Fruit fly (Drosophila melanogaster) whole organism, embryonic: Measurements from ENCODE around the gene CG18281.

Experiments used
- Aef1 ChIP-seq: fragments of 200-800 bp; sonication (Bioruptor generic); IDR thresholded peaks from 3 replicates; pipeline ENCODE4 v1.3.6; 2022; ENCODE audit warnings: missing biosample characterization, missing genetic modification characterization
- Antp ChIP-seq: fragments of 200-800 bp; sonication (Bioruptor generic); optimal IDR thresholded peaks from 3 replicates; lab custom pipeline; 2016; ENCODE audit warnings: missing biosample characterization, missing genetic modification characterization
- CG10543 ChIP-seq: fragments of 200-800 bp; sonication (Bioruptor generic); optimal IDR thresholded peaks from 3 replicates; lab custom pipeline; 2017; ENCODE audit warnings: missing biosample characterization, mild to moderate bottlenecking, missing genetic modification characterization, moderate library complexity
- CG11085 ChIP-seq: fragments of 200-800 bp; sonication (Bioruptor generic); IDR thresholded peaks from 2 replicates; pipeline ENCODE4 v1.3.6; 2022; ENCODE audit warnings: missing biosample characterization, missing genetic modification characterization
- CG11456 ChIP-seq: fragments of 200-800 bp; sonication (Bioruptor generic); IDR thresholded peaks from 3 replicates; pipeline ENCODE4 v1.3.6; 2022; ENCODE audit warnings: missing biosample characterization, missing genetic modification characterization
- CG13424 ChIP-seq: fragments of 200-800 bp; sonication (Bioruptor generic); optimal IDR thresholded peaks from 2 replicates; lab custom pipeline; 2019; ENCODE audit warnings: missing biosample characterization, mild to moderate bottlenecking, missing genetic modification characterization, moderate library complexity
- CG16813 ChIP-seq: fragments of 200-800 bp; sonication (Bioruptor generic); IDR thresholded peaks from 3 replicates; pipeline ENCODE4 v1.3.6; 2022; ENCODE audit warnings: missing biosample characterization, missing genetic modification characterization; ENCODE audit not compliant: partially characterized antibody
- CG16863 ChIP-seq: fragments of 200-800 bp; sonication (Bioruptor generic); optimal IDR thresholded peaks from 3 replicates; lab custom pipeline; 2016; ENCODE audit warnings: missing biosample characterization, missing genetic modification characterization
- CG17186 ChIP-seq: fragments of 200-800 bp; sonication (Bioruptor generic); optimal IDR thresholded peaks from 3 replicates; lab custom pipeline; 2017; ENCODE audit warnings: missing biosample characterization, missing genetic modification reagents, missing genetic modification characterization
- CG17802 ChIP-seq: fragments of 200-800 bp; sonication (Bioruptor generic); optimal IDR thresholded peaks from 2 replicates; lab custom pipeline; 2018; ENCODE audit warnings: missing biosample characterization, mild to moderate bottlenecking, missing genetic modification characterization, moderate library complexity
- CG2120 ChIP-seq: fragments of 200-800 bp; sonication (Bioruptor generic); optimal IDR thresholded peaks from 3 replicates; lab custom pipeline; 2016; ENCODE audit warnings: missing biosample characterization, missing genetic modification characterization
- CG3065 ChIP-seq: fragments of 200-800 bp; sonication (Bioruptor generic); optimal IDR thresholded peaks from 2 replicates; lab custom pipeline; 2016; ENCODE audit warnings: missing biosample characterization, missing genetic modification characterization
- CG3407 ChIP-seq: fragments of 200-800 bp; sonication (Bioruptor generic); optimal IDR thresholded peaks from 2 replicates; lab custom pipeline; 2018; ENCODE audit warnings: missing biosample characterization, mild to moderate bottlenecking, missing genetic modification characterization
- CG34376 ChIP-seq: fragments of 200-800 bp; sonication (Bioruptor generic); optimal IDR thresholded peaks from 2 replicates; lab custom pipeline; 2018; ENCODE audit warnings: missing biosample characterization, mild to moderate bottlenecking, missing genetic modification characterization
- CG4424 ChIP-seq: fragments of 200-800 bp; sonication (Bioruptor generic); optimal IDR thresholded peaks from 3 replicates; lab custom pipeline; 2016; ENCODE audit warnings: missing biosample characterization, missing genetic modification characterization
- CG4617 ChIP-seq: fragments of 200-800 bp; sonication (Bioruptor generic); optimal IDR thresholded peaks from 3 replicates; lab custom pipeline; 2016; ENCODE audit warnings: missing biosample characterization, missing genetic modification characterization, borderline replicate concordance
- CG8765 ChIP-seq: fragments of 200-800 bp; sonication (Bioruptor generic); IDR thresholded peaks from 2 replicates; pipeline ENCODE4 v1.3.6; 2022; ENCODE audit warnings: missing biosample characterization, missing genetic modification characterization
- CG9215 ChIP-seq: fragments of 200-800 bp; sonication (Bioruptor generic); IDR thresholded peaks from 2 replicates; pipeline ENCODE4 v1.3.6; 2022; ENCODE audit warnings: missing biosample characterization, missing genetic modification characterization
- Camta ChIP-seq: fragments of 200-800 bp; sonication (Bioruptor generic); optimal IDR thresholded peaks from 2 replicates; lab custom pipeline; 2016; ENCODE audit warnings: missing biosample characterization, missing genetic modification characterization
- Chrac-16 ChIP-seq: fragments of 200-800 bp; sonication (Bioruptor generic); optimal IDR thresholded peaks from 3 replicates; lab custom pipeline; 2016; ENCODE audit warnings: missing biosample characterization, missing genetic modification characterization
- CoRest ChIP-seq: fragments of 200-800 bp; sonication (Bioruptor generic); optimal IDR thresholded peaks from 3 replicates; lab custom pipeline; 2018; ENCODE audit warnings: missing biosample characterization, mild to moderate bottlenecking, missing genetic modification characterization, moderate library complexity
- Dip2 ChIP-seq: fragments of 200-800 bp; sonication (Bioruptor generic); IDR thresholded peaks from 2 replicates; pipeline ENCODE4 v1.3.6; 2022; ENCODE audit warnings: missing biosample characterization, missing genetic modification characterization
- Doc2 ChIP-seq: fragments of 200-800 bp; sonication (Bioruptor generic); IDR thresholded peaks from 2 replicates; pipeline ENCODE4 v1.3.6; 2022; ENCODE audit warnings: missing biosample characterization, missing genetic modification characterization
- H15 ChIP-seq: fragments of 200-800 bp; sonication (Bioruptor generic); IDR thresholded peaks from 3 replicates; pipeline ENCODE4 v1.3.6; 2022; ENCODE audit warnings: missing biosample characterization, missing genetic modification characterization
- HHEX ChIP-seq: fragments of 200-800 bp; sonication (Bioruptor generic); optimal IDR thresholded peaks from 3 replicates; lab custom pipeline; 2017; ENCODE audit warnings: missing biosample characterization, mild to moderate bottlenecking, missing genetic modification characterization, missing genetic modification reagents
- HLH4C ChIP-seq: fragments of 200-800 bp; sonication (Bioruptor generic); IDR thresholded peaks from 3 replicates; pipeline ENCODE4 v1.3.6; 2022; ENCODE audit warnings: missing biosample characterization, missing genetic modification characterization; ENCODE audit not compliant: partially characterized antibody
- Hand ChIP-seq: fragments of 200-800 bp; sonication (Bioruptor generic); optimal IDR thresholded peaks from 2 replicates; lab custom pipeline; 2017; ENCODE audit warnings: mild to moderate bottlenecking, missing biosample characterization, missing genetic modification reagents, missing genetic modification characterization
- Myb ChIP-seq: fragments of 200-800 bp; sonication (Bioruptor generic); optimal IDR thresholded peaks from 2 replicates; lab custom pipeline; 2016; ENCODE audit warnings: missing biosample characterization, missing genetic modification characterization
- NC2α ChIP-seq: fragments of 200-800 bp; sonication (Bioruptor generic); optimal IDR thresholded peaks from 2 replicates; lab custom pipeline; 2016; ENCODE audit warnings: missing biosample characterization, missing genetic modification characterization
- Neu2 ChIP-seq: fragments of 200-800 bp; sonication (Bioruptor generic); optimal IDR thresholded peaks from 3 replicates; lab custom pipeline; 2016; ENCODE audit warnings: missing biosample characterization, missing genetic modification characterization, borderline replicate concordance
- Sox102F ChIP-seq: fragments of 200-800 bp; sonication (Bioruptor generic); optimal IDR thresholded peaks from 2 replicates; lab custom pipeline; 2018; ENCODE audit warnings: missing biosample characterization, mild to moderate bottlenecking, missing genetic modification characterization, moderate library complexity
- Sry-β ChIP-seq: fragments of 200-800 bp; sonication (Bioruptor generic); optimal IDR thresholded peaks from 2 replicates; lab custom pipeline; 2018; ENCODE audit warnings: missing biosample characterization, mild to moderate bottlenecking, missing genetic modification characterization, moderate library complexity
- Taf1 ChIP-seq: fragments of 200-800 bp; sonication (Bioruptor generic); IDR thresholded peaks from 2 replicates; pipeline ENCODE4 v1.3.6; 2022; ENCODE audit warnings: missing biosample characterization, missing genetic modification characterization
- Vsx1 ChIP-seq: fragments of 200-800 bp; sonication (Bioruptor generic); optimal IDR thresholded peaks from 2 replicates; lab custom pipeline; 2017; ENCODE audit warnings: missing biosample characterization, mild to moderate bottlenecking, missing genetic modification characterization, missing genetic modification reagents
- aop ChIP-seq: fragments of 200-800 bp; sonication (Bioruptor generic); IDR thresholded peaks from 2 replicates; pipeline ENCODE4 v1.3.6; 2022; ENCODE audit warnings: missing biosample characterization, missing genetic modification characterization
- az2 ChIP-seq: fragments of 200-800 bp; sonication (Bioruptor generic); optimal IDR thresholded peaks from 3 replicates; lab custom pipeline; 2016; ENCODE audit warnings: missing biosample characterization, missing genetic modification characterization
- cg ChIP-seq: fragments of 200-800 bp; sonication (Bioruptor generic); optimal IDR thresholded peaks from 3 replicates; lab custom pipeline; 2019; ENCODE audit warnings: missing biosample characterization, mild to moderate bottlenecking, missing genetic modification characterization, moderate library complexity
- dati ChIP-seq: fragments of 200-800 bp; sonication (Bioruptor generic); IDR thresholded peaks from 2 replicates; pipeline ENCODE4 v1.3.6; 2022; ENCODE audit warnings: missing biosample characterization, missing genetic modification characterization
- fd102C ChIP-seq: fragments of 200-800 bp; sonication (Bioruptor generic); optimal IDR thresholded peaks from 2 replicates; lab custom pipeline; 2018; ENCODE audit warnings: missing biosample characterization, mild to moderate bottlenecking, missing genetic modification characterization, moderate library complexity
- fd96Cb ChIP-seq: fragments of 200-800 bp; sonication (Bioruptor generic); optimal IDR thresholded peaks from 2 replicates; lab custom pipeline; 2018; ENCODE audit warnings: missing biosample characterization, mild to moderate bottlenecking, missing genetic modification characterization, moderate library complexity
- hkb ChIP-seq, 2 experiments: fragments of 200-800 bp in 1 of 2; fragments of >200 bp in 1 of 2; sonication (Bioruptor generic) in 1 of 2; IDR thresholded peaks in 1 of 2; optimal IDR thresholded peaks in 1 of 2; 2 replicates each; pipeline versions ENCODE4 v1.3.6 to Lab custom; 2017 to 2022; ENCODE audit warnings: missing biosample characterization in 1 of 2, missing genetic modification characterization in 1 of 2
- hth ChIP-seq: fragments of >200 bp; optimal IDR thresholded peaks from 2 replicates; lab custom pipeline; 2017; ENCODE audit warnings: inconsistent platforms
- kay ChIP-seq: fragments of 200-800 bp; sonication (Bioruptor generic); optimal IDR thresholded peaks from 2 replicates; lab custom pipeline; 2016; ENCODE audit warnings: missing biosample characterization, missing genetic modification characterization
- lbe ChIP-seq: fragments of 200-800 bp; sonication (Bioruptor generic); optimal IDR thresholded peaks from 2 replicates; lab custom pipeline; 2016; ENCODE audit warnings: missing biosample characterization, mild to moderate bottlenecking, missing genetic modification characterization
- lmd ChIP-seq: fragments of 200-800 bp; sonication (Bioruptor generic); IDR thresholded peaks from 2 replicates; pipeline ENCODE4 v1.3.6; 2022; ENCODE audit warnings: missing biosample characterization, missing genetic modification characterization
- lov ChIP-seq, 2 experiments: fragments of 200-800 bp in 1 of 2; fragments of >200 bp in 1 of 2; sonication (Bioruptor generic) in 1 of 2; IDR thresholded peaks in 1 of 2; optimal IDR thresholded peaks in 1 of 2; 2 replicates in 1 of 2; 3 replicates in 1 of 2; pipeline versions ENCODE4 v1.3.6 to Lab custom; 2017 to 2022; ENCODE audit warnings: missing biosample characterization in 1 of 2, missing genetic modification characterization in 1 of 2
- row ChIP-seq: fragments of 200-800 bp; sonication (Bioruptor generic); IDR thresholded peaks from 3 replicates; pipeline ENCODE4 v1.3.6; 2022; ENCODE audit warnings: missing biosample characterization, missing genetic modification characterization
- sc ChIP-seq, 3 experiments: fragments of >200 bp in 2 of 3; fragments of 200-800 bp in 1 of 3; sonication (Bioruptor generic) in 1 of 3; optimal IDR thresholded peaks; 2 replicates in 2 of 3; 3 replicates in 1 of 3; lab custom pipeline; 2017; ENCODE audit warnings: mild to moderate bottlenecking in 1 of 3, missing biosample characterization in 1 of 3, missing genetic modification characterization in 1 of 3, missing genetic modification reagents in 1 of 3
- zfh2 ChIP-seq: fragments of 200-800 bp; sonication (Bioruptor generic); optimal IDR thresholded peaks from 2 replicates; lab custom pipeline; 2016; ENCODE audit warnings: missing biosample characterization, missing genetic modification characterization

CG18281 gene

DNA sequence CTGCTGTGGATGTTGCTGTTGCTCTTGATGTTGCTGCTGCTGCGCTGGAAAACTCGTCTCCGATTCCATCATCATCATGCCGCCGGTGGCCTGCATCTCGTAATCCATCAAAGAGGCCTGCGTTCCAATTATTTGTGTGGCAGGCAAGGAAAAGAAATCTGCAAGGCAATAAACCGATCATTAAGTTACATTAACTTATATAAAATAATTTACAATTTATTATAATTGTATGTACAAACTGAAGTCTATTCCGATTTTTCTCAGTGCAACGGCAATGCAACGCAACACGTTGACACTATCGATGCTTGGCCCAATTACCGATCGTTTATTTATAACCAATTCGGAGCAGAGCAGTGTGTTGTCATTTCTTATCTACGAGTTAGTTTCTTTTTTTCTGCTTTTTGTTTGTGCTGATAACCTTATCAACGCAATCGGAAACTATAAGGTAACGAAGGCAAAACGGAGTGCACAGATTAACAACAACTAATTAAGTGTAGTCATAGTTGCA lies 28.6 kb upstream of the CG18281 start (continued):
- TF ChIP-seq CG3065 (GFP tag; lab: Kevin White, UChicago) (no peak), H15 (GFP tag; lab: Robert Waterston, UW) (no peak), lov (optimal IDR thresholded peaks at IDR 0.05; lab: Kevin White, UChicago) (no peak), lov (GFP tag; IDR thresholded peaks at IDR 0.05; lab: Robert Waterston, UW) (no peak), Sox102F (GFP tag; lab: Kevin White, UChicago) (peak; percentile 67), kay (GFP tag; lab: Kevin White, UChicago) (no peak), HLH4C (GFP tag; lab: Robert Waterston, UW) (no peak), az2 (peak; percentile 45), aop (GFP tag; lab: Robert Waterston, UW) (no peak), Sry-β (GFP tag; lab: Kevin White, UChicago) (no peak), Vsx1 (GFP tag; lab: Kevin White, UChicago) (peak; percentile 55), hkb (optimal IDR thresholded peaks at IDR 0.05; lab: Kevin White, UChicago) (no peak), hkb (GFP tag; IDR thresholded peaks at IDR 0.05; lab: Robert Waterston, UW) (peak; percentile 84), NC2α (GFP tag; lab: Kevin White, UChicago) (no peak), fd102C (GFP tag; lab: Kevin White, UChicago) (no peak), CG8765 (GFP tag; lab: Robert Waterston, UW) (no peak), CG17802 (tag; lab: Kevin White, UChicago) (no peak), CoRest (peak; percentile 0), CG9215 (no peak), CG34376 (peak; percentile 67), lbe (no peak), Neu2 (GFP tag; lab: Kevin White, UChicago) (no peak), CG17186 (GFP tag; lab: Kevin White, UChicago) (no peak), CG11085 (GFP tag; lab: Robert Waterston, UW) (no peak), Hand (GFP tag; lab: Kevin White, UChicago) (peak; percentile 9), Antp (GFP tag; lab: Kevin White, UChicago) (no peak), CG10543 (GFP tag; lab: Kevin White, UChicago) (no peak), CG4424 (peak; percentile 19), hth (no peak), Camta (GFP tag; lab: Kevin White, UChicago) (no peak), Chrac-16 (GFP tag; lab: Kevin White, UChicago) (no peak), dati (GFP tag; lab: Robert Waterston, UW) (peak; percentile 63; the same call in 1 of the 2 replicates), zfh2 (GFP tag; lab: Kevin White, UChicago) (no peak), CG16863 (GFP tag; lab: Kevin White, UChicago) (no peak), Doc2 (no peak), Dip2 (GFP tag; lab: Robert Waterston, UW) (no peak), Myb (GFP tag; lab: Kevin White, UChicago) (no peak), sc (optimal IDR thresholded peaks at IDR 0.05; lab: Kevin White, UChicago) (no peak), sc (GFP tag; optimal IDR thresholded peaks at IDR 0.05; lab: Kevin White, UChicago) (peak; percentile 14), Aef1 (GFP tag; lab: Robert Waterston, UW) (peak; percentile 49; the same call in 2 of the 3 replicates), CG3407 (GFP tag; lab: Kevin White, UChicago) (peak; percentile 21), row (GFP tag; lab: Robert Waterston, UW) (peak; percentile 59; the same call in 2 of the 3 replicates), CG4617 (no peak), cg (GFP tag; lab: Kevin White, UChicago) (no peak), CG2120 (GFP tag; lab: Kevin White, UChicago) (no peak), CG11456 (no peak), HHEX (GFP tag; lab: Kevin White, UChicago) (peak; percentile 26), Taf1 (no peak), CG16813 (no peak), lmd (GFP tag; lab: Robert Waterston, UW) (peak; percentile 45), fd96Cb (tag; lab: Kevin White, UChicago) (peak; percentile 50), CG13424 (peak; percentile 44)
